Worm (Caenorhabditis elegans) whole organism, midembryonic: ENCODE data around the gene clp-2.

ENCODE experiments used
- flt-1 ChIP-seq: fragments of 200-800 bp; sonication (Bioruptor generic); IDR thresholded peaks from 2 replicates; pipeline ENCODE4 v1.3.6; 2022; ENCODE audit warnings: missing genetic modification characterization, missing compliant biosample characterization
- klf-2 ChIP-seq: fragments of 200-800 bp; sonication (Bioruptor generic); conservative IDR thresholded peaks from 2 replicates; pipeline ENCODE4 v1.3.6; 2022; ENCODE audit warnings: missing genetic modification reagents, missing genetic modification characterization, missing compliant biosample characterization
- med-1 ChIP-seq: sonication (generic microtip); optimal IDR thresholded peaks from 2 replicates; lab custom pipeline; 2017; ENCODE audit warnings: missing genetic modification characterization, mild to moderate bottlenecking, missing compliant biosample characterization, antibody characterized with exemption, missing genetic modification reagents; ENCODE audit not compliant: insufficient read depth
- ref-1 ChIP-seq: fragments of 200-800 bp; sonication (Bioruptor generic); conservative IDR thresholded peaks from 2 replicates; pipeline ENCODE4 v1.3.6; 2022; ENCODE audit warnings: missing genetic modification reagents, missing genetic modification characterization, missing compliant biosample characterization

DNA sequence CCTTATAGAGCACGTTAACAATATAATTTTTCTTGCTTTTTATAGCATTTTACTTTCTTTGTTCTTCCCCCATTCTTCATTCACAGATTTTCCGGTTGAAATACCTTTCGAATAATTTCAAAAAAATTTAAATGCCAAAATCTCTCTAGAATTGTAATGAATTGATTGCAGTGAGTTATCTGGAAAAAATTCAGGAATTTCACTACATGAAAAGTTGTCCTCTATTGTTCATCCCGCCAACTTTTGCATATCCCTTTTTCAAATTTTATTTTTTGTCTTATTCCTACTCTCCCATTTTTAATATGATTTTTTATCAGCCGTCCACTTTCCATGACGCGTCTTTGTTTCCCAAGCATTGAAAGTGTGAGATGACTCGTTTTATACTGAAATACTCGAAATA, 50.5 kb downstream of the clp-2 start:
- TF ChIP-seq flt-1 (GFP tag; lab: Robert Waterston, UW): no peak
- no peak for TF ChIP-seq klf-2 (GFP tag; lab: Robert Waterston, UW)
- no peak for TF ChIP-seq med-1
- TF ChIP-seq ref-1 (GFP tag; lab: Robert Waterston, UW): no peak
